Fruit fly (Drosophila melanogaster) whole organism, embryonic: ENCODE results near the gene Pex7.

Source experiments
- Asciz ChIP-seq: fragments of 200-800 bp; sonication (Bioruptor generic); optimal IDR thresholded peaks from 2 replicates; lab custom pipeline; 2017; ENCODE audit warnings: missing biosample characterization, mild to moderate bottlenecking, missing genetic modification characterization, missing genetic modification reagents
- CG10959 ChIP-seq: fragments of 200-800 bp; sonication (Bioruptor generic); IDR thresholded peaks from 2 replicates; pipeline ENCODE4 v1.3.6; 2022; ENCODE audit warnings: missing biosample characterization, missing genetic modification characterization
- CG11247 ChIP-seq: fragments of 200-800 bp; sonication (Bioruptor generic); IDR thresholded peaks from 2 replicates; pipeline ENCODE4 v1.3.6; 2022; ENCODE audit warnings: missing biosample characterization, missing genetic modification characterization
- CG12071 ChIP-seq: fragments of 200-800 bp; sonication (Bioruptor generic); optimal IDR thresholded peaks from 3 replicates; lab custom pipeline; 2018; ENCODE audit warnings: missing biosample characterization, mild to moderate bottlenecking, missing genetic modification characterization
- CG12104 ChIP-seq: fragments of 200-800 bp; sonication (Bioruptor generic); optimal IDR thresholded peaks from 3 replicates; lab custom pipeline; 2016; ENCODE audit warnings: missing biosample characterization, missing genetic modification characterization
- CG12299 ChIP-seq: fragments of 200-800 bp; sonication (Bioruptor generic); optimal IDR thresholded peaks from 2 replicates; lab custom pipeline; 2018; ENCODE audit warnings: missing biosample characterization, mild to moderate bottlenecking, missing genetic modification characterization
- CG12659 ChIP-seq: fragments of 200-800 bp; sonication (Bioruptor generic); optimal IDR thresholded peaks from 3 replicates; lab custom pipeline; 2017; ENCODE audit warnings: mild to moderate bottlenecking, missing biosample characterization, missing genetic modification reagents, missing genetic modification characterization
- CG14860 ChIP-seq: fragments of 200-800 bp; sonication (Bioruptor generic); IDR thresholded peaks from 3 replicates; pipeline ENCODE4 v1.3.6; 2022; ENCODE audit warnings: missing biosample characterization, missing genetic modification characterization; ENCODE audit not compliant: partially characterized antibody
- CG1602 ChIP-seq: fragments of 200-800 bp; sonication (Bioruptor generic); optimal IDR thresholded peaks from 3 replicates; lab custom pipeline; 2016; ENCODE audit warnings: missing biosample characterization, missing genetic modification characterization
- CG17359 ChIP-seq: fragments of 200-800 bp; sonication (Bioruptor generic); optimal IDR thresholded peaks from 3 replicates; lab custom pipeline; 2018; ENCODE audit warnings: missing biosample characterization, mild to moderate bottlenecking, missing genetic modification characterization, moderate library complexity
- CG2875 ChIP-seq: fragments of 200-800 bp; sonication (Bioruptor generic); optimal IDR thresholded peaks from 2 replicates; lab custom pipeline; 2017; ENCODE audit warnings: missing biosample characterization, mild to moderate bottlenecking, missing genetic modification characterization, missing genetic modification reagents
- CG30020 ChIP-seq: fragments of 200-800 bp; optimal IDR thresholded peaks from 2 replicates; lab custom pipeline; 2019; ENCODE audit warnings: missing biosample characterization, mild to moderate bottlenecking, missing genetic modification characterization, moderate library complexity
- CG34376 ChIP-seq: fragments of 200-800 bp; sonication (Bioruptor generic); optimal IDR thresholded peaks from 2 replicates; lab custom pipeline; 2018; ENCODE audit warnings: missing biosample characterization, mild to moderate bottlenecking, missing genetic modification characterization
- CG4282 ChIP-seq: fragments of 200-800 bp; sonication (Bioruptor generic); optimal IDR thresholded peaks from 2 replicates; lab custom pipeline; 2016; ENCODE audit warnings: missing biosample characterization, missing genetic modification characterization
- CG4820 ChIP-seq: fragments of 200-800 bp; sonication (Bioruptor generic); optimal IDR thresholded peaks from 3 replicates; lab custom pipeline; 2016; ENCODE audit warnings: missing biosample characterization, missing genetic modification characterization
- CG7786 ChIP-seq: fragments of 200-800 bp; sonication (Bioruptor generic); optimal IDR thresholded peaks from 2 replicates; lab custom pipeline; 2016; ENCODE audit warnings: missing biosample characterization, missing genetic modification characterization
- CG7839 ChIP-seq: fragments of 200-800 bp; sonication (Bioruptor generic); optimal IDR thresholded peaks from 3 replicates; lab custom pipeline; 2018; ENCODE audit warnings: missing biosample characterization, mild to moderate bottlenecking, missing genetic modification characterization, moderate library complexity
- CG8924 ChIP-seq: fragments of 200-800 bp; optimal IDR thresholded peaks from 3 replicates; lab custom pipeline; 2019; ENCODE audit warnings: missing biosample characterization, mild to moderate bottlenecking, missing genetic modification characterization, moderate library complexity
- CHES-1-like ChIP-seq: fragments of 200-800 bp; sonication (Bioruptor generic); optimal IDR thresholded peaks from 2 replicates; lab custom pipeline; 2016; ENCODE audit warnings: missing biosample characterization, missing genetic modification characterization
- CTCF ChIP-seq: fragments of 200-800 bp; sonication (Bioruptor generic); optimal IDR thresholded peaks from 2 replicates; lab custom pipeline; 2017; ENCODE audit warnings: missing biosample characterization, mild to moderate bottlenecking, missing genetic modification characterization, moderate library complexity
- CrebB ChIP-seq: fragments of 200-800 bp; sonication (Bioruptor generic); optimal IDR thresholded peaks from 3 replicates; lab custom pipeline; 2018; ENCODE audit warnings: missing biosample characterization, mild to moderate bottlenecking, missing genetic modification characterization
- D ChIP-seq, 2 experiments: fragments of 200-800 bp in 1 of 2; fragments of >200 bp in 1 of 2; sonication (Bioruptor generic) in 1 of 2; optimal IDR thresholded peaks; 2 replicates in 1 of 2; 3 replicates in 1 of 2; lab custom pipeline; 2017; ENCODE audit warnings: mild to moderate bottlenecking in 1 of 2, missing biosample characterization in 1 of 2, missing genetic modification characterization in 1 of 2, missing genetic modification reagents in 1 of 2
- Doc2 ChIP-seq: fragments of 200-800 bp; sonication (Bioruptor generic); IDR thresholded peaks from 2 replicates; pipeline ENCODE4 v1.3.6; 2022; ENCODE audit warnings: missing biosample characterization, missing genetic modification characterization
- E2f2 ChIP-seq: fragments of 200-800 bp; sonication (Bioruptor generic); IDR thresholded peaks from 2 replicates; pipeline ENCODE4 v1.3.6; 2022; ENCODE audit warnings: missing biosample characterization, missing genetic modification characterization
- Ets65A ChIP-seq: fragments of 200-800 bp; sonication (Bioruptor generic); peaks from one replicate; lab custom pipeline; 2016; ENCODE audit warnings: missing biosample characterization, missing genetic modification characterization
- Fer3 ChIP-seq: fragments of 200-800 bp; sonication (Bioruptor generic); optimal IDR thresholded peaks from 2 replicates; lab custom pipeline; 2018; ENCODE audit warnings: missing biosample characterization, mild to moderate bottlenecking, missing genetic modification characterization, moderate library complexity
- GATAe ChIP-seq: fragments of 200-800 bp; sonication (Bioruptor generic); conservative IDR thresholded peaks from 2 replicates; pipeline ENCODE4 v1.3.6; 2022; ENCODE audit warnings: missing biosample characterization, missing genetic modification characterization
- Gug ChIP-seq: fragments of 200-800 bp; sonication (Bioruptor generic); IDR thresholded peaks from 4 replicates; pipeline ENCODE4 v1.3.6; 2022; ENCODE audit warnings: missing biosample characterization, missing genetic modification characterization
- Hr3 ChIP-seq: fragments of 200-800 bp; sonication (Bioruptor generic); optimal IDR thresholded peaks from 3 replicates; lab custom pipeline; 2016; ENCODE audit warnings: missing biosample characterization, missing genetic modification characterization
- Kr ChIP-seq: fragments of 200-800 bp; sonication (Bioruptor generic); optimal IDR thresholded peaks from 2 replicates; lab custom pipeline; 2017; ENCODE audit warnings: missing biosample characterization, mild to moderate bottlenecking, missing genetic modification characterization
- NC2α ChIP-seq: fragments of 200-800 bp; sonication (Bioruptor generic); optimal IDR thresholded peaks from 2 replicates; lab custom pipeline; 2016; ENCODE audit warnings: missing biosample characterization, missing genetic modification characterization
- Poxn ChIP-seq: fragments of 200-800 bp; sonication (Bioruptor generic); IDR thresholded peaks from 2 replicates; pipeline ENCODE4 v1.3.6; 2022; ENCODE audit warnings: missing biosample characterization, missing genetic modification characterization
- al ChIP-seq: fragments of 200-800 bp; sonication (Bioruptor generic); IDR thresholded peaks from 2 replicates; pipeline ENCODE4 v1.3.6; 2022; ENCODE audit warnings: missing biosample characterization, missing genetic modification characterization
- chn ChIP-seq: fragments of 200-800 bp; sonication (Bioruptor generic); optimal IDR thresholded peaks from 2 replicates; lab custom pipeline; 2016; ENCODE audit warnings: missing biosample characterization, missing genetic modification characterization
- danr ChIP-seq: fragments of 200-800 bp; sonication (Bioruptor generic); IDR thresholded peaks from 2 replicates; pipeline ENCODE4 v1.3.6; 2022; ENCODE audit warnings: missing biosample characterization, missing genetic modification characterization
- dmrt11E ChIP-seq: fragments of 200-800 bp; sonication (Bioruptor generic); optimal IDR thresholded peaks from 3 replicates; lab custom pipeline; 2018; ENCODE audit warnings: missing biosample characterization, mild to moderate bottlenecking, missing genetic modification characterization, moderate library complexity
- dmrt99B ChIP-seq: fragments of 200-800 bp; sonication (Bioruptor generic); optimal IDR thresholded peaks from 2 replicates; lab custom pipeline; 2018; ENCODE audit warnings: missing biosample characterization, mild to moderate bottlenecking, missing genetic modification characterization, moderate library complexity
- dpn ChIP-seq, 2 experiments: fragments of 200-800 bp; sonication (Bioruptor generic); optimal IDR thresholded peaks; 3 replicates each; lab custom pipeline; 2016; ENCODE audit warnings: missing biosample characterization in 2 of 2, missing genetic modification characterization in 2 of 2
- esg ChIP-seq: fragments of 200-800 bp; sonication (Bioruptor generic); conservative IDR thresholded peaks from 2 replicates; pipeline ENCODE4 v1.3.6; 2022; ENCODE audit warnings: missing biosample characterization, missing genetic modification characterization
- fd102C ChIP-seq: fragments of 200-800 bp; sonication (Bioruptor generic); optimal IDR thresholded peaks from 2 replicates; lab custom pipeline; 2018; ENCODE audit warnings: missing biosample characterization, mild to moderate bottlenecking, missing genetic modification characterization, moderate library complexity
- fd96Cb ChIP-seq: fragments of 200-800 bp; sonication (Bioruptor generic); optimal IDR thresholded peaks from 2 replicates; lab custom pipeline; 2018; ENCODE audit warnings: missing biosample characterization, mild to moderate bottlenecking, missing genetic modification characterization, moderate library complexity
- gsb-n ChIP-seq: fragments of 200-800 bp; sonication (Bioruptor generic); optimal IDR thresholded peaks from 3 replicates; lab custom pipeline; 2018; ENCODE audit warnings: missing biosample characterization, mild to moderate bottlenecking, missing genetic modification characterization
- jing ChIP-seq: fragments of 200-800 bp; sonication (Bioruptor generic); optimal IDR thresholded peaks from 2 replicates; lab custom pipeline; 2018; ENCODE audit warnings: missing biosample characterization, mild to moderate bottlenecking, missing genetic modification characterization
- lbe ChIP-seq: fragments of 200-800 bp; sonication (Bioruptor generic); optimal IDR thresholded peaks from 2 replicates; lab custom pipeline; 2016; ENCODE audit warnings: missing biosample characterization, mild to moderate bottlenecking, missing genetic modification characterization
- nau ChIP-seq: fragments of 200-800 bp; sonication (Bioruptor generic); optimal IDR thresholded peaks from 3 replicates; lab custom pipeline; 2017; ENCODE audit warnings: missing biosample characterization, mild to moderate bottlenecking, missing genetic modification characterization, missing genetic modification reagents
- org-1 ChIP-seq: fragments of 200-800 bp; sonication (Bioruptor generic); optimal IDR thresholded peaks from 2 replicates; lab custom pipeline; 2017; ENCODE audit warnings: missing biosample characterization, missing genetic modification characterization
- rib ChIP-seq: fragments of 200-800 bp; sonication (Bioruptor generic); IDR thresholded peaks from 2 replicates; pipeline ENCODE4 v1.3.6; 2022; ENCODE audit warnings: missing biosample characterization, missing genetic modification characterization
- ssp ChIP-seq: fragments of 200-800 bp; sonication (Bioruptor generic); IDR thresholded peaks from 2 replicates; pipeline ENCODE4 v1.3.6; 2022; ENCODE audit warnings: missing biosample characterization, missing genetic modification characterization
- stc ChIP-seq: fragments of 200-800 bp; sonication (Bioruptor generic); IDR thresholded peaks from 2 replicates; pipeline ENCODE4 v1.3.6; 2022; ENCODE audit warnings: missing biosample characterization, missing genetic modification characterization
- z ChIP-seq: fragments of 200-800 bp; sonication (Bioruptor generic); IDR thresholded peaks from 3 replicates; pipeline ENCODE4 v1.3.6; 2022; ENCODE audit warnings: missing biosample characterization, missing genetic modification characterization

Pex7 gene

dm6 chr3L:8672199-8673059, 25.5 kb downstream of the Pex7 start (continued):
- TF ChIP-seq CHES-1-like (GFP tag; lab: Kevin White, UChicago) (no peak), CrebB (tag; lab: Kevin White, UChicago) (peak; percentile 28), CG12659 (GFP tag; lab: Kevin White, UChicago) (peak; percentile 23), CG34376 (GFP tag; lab: Kevin White, UChicago) (no peak), CG12299 (no peak), Fer3 (tag; lab: Kevin White, UChicago) (peak; percentile 59), chn (no peak), stc (GFP tag; lab: Robert Waterston, UW) (peak; percentile 27; the same call in 1 of the 2 replicates), Asciz (GFP tag; lab: Kevin White, UChicago) (no peak), z (no peak), esg (GFP tag; lab: Robert Waterston, UW) (no peak), rib (GFP tag; lab: Robert Waterston, UW) (peak; percentile 80), dmrt99B (peak; percentile 5), CG30020 (tag; lab: Kevin White, UChicago) (no peak), CG10959 (no peak), CG4820 (GFP tag; lab: Kevin White, UChicago) (no peak), fd96Cb (tag; lab: Kevin White, UChicago) (no peak), Poxn (peak; percentile 37; the same call in 1 of the 2 replicates), gsb-n (tag; lab: Kevin White, UChicago) (no peak), CG7839 (peak; percentile 63), CG14860 (GFP tag; lab: Robert Waterston, UW) (no peak), danr (GFP tag; lab: Robert Waterston, UW) (no peak), Kr (GFP tag; lab: Kevin White, UChicago) (no peak), E2f2 (GFP tag; lab: Robert Waterston, UW) (no peak; the same call in 1 of the 2 replicates), nau (GFP tag; lab: Kevin White, UChicago) (no peak), CG11247 (no peak), Ets65A (no peak), D (optimal IDR thresholded peaks at IDR 0.05; lab: Kevin White, UChicago) (no peak), D (GFP tag; optimal IDR thresholded peaks at IDR 0.05; lab: Kevin White, UChicago) (no peak), Gug (GFP tag; lab: Robert Waterston, UW) (no peak), al (GFP tag; lab: Robert Waterston, UW) (peak; percentile 45; the same call in 1 of the 2 replicates), CG12104 (no peak), CG1602 (GFP tag; lab: Kevin White, UChicago) (no peak), Doc2 (no peak), CG17359 (tag; lab: Kevin White, UChicago) (peak; percentile 20), CTCF (GFP tag; lab: Kevin White, UChicago) (no peak), GATAe (GFP tag; lab: Robert Waterston, UW) (no peak), dmrt11E (tag; lab: Kevin White, UChicago) (no peak), CG8924 (tag; lab: Kevin White, UChicago) (no peak), ssp (GFP tag; lab: Robert Waterston, UW) (no peak), CG4282 (GFP tag; lab: Kevin White, UChicago) (no peak), lbe (peak; percentile 80), Hr3 (GFP tag; lab: Kevin White, UChicago) (peak; percentile 22), CG2875 (no peak), NC2α (GFP tag; lab: Kevin White, UChicago) (no peak), dpn (GFP tag; optimal IDR thresholded peaks at IDR 0.05; lab: Kevin White, UChicago) (peak; percentile 23 to 34), CG12071 (no peak), CG7786 (GFP tag; lab: Kevin White, UChicago) (peak; percentile 39), org-1 (GFP tag; lab: Kevin White, UChicago) (peak; percentile 54), jing (GFP tag; lab: Kevin White, UChicago) (no peak), fd102C (GFP tag; lab: Kevin White, UChicago) (no peak)
